Worm (Caenorhabditis elegans) whole organism, L3 larva: ENCODE measurements around the gene Y44A6D.3.

Experiments used
- R02D3.7 ChIP-seq: fragments of 150-350 bp; optimal IDR thresholded peaks from 2 replicates; lab custom pipeline; 2014; ENCODE audit warnings: missing biosample characterization, missing genetic modification characterization
- aly-2 ChIP-seq: fragments of 150-350 bp; optimal IDR thresholded peaks from 2 replicates; lab custom pipeline; 2014; ENCODE audit warnings: missing biosample characterization, missing genetic modification characterization
- ama-1 ChIP-seq: fragments of 150-350 bp; optimal IDR thresholded peaks from 2 replicates; lab custom pipeline; 2018
- ceh-28 ChIP-seq: fragments of 150-350 bp; optimal IDR thresholded peaks from 2 replicates; lab custom pipeline; 2014; ENCODE audit warnings: missing biosample characterization, missing genetic modification reagents, missing genetic modification characterization
- fkh-2 ChIP-seq: fragments of 150-350 bp; optimal IDR thresholded peaks from 2 replicates; lab custom pipeline; 2014; ENCODE audit warnings: missing biosample characterization, missing genetic modification reagents, missing genetic modification characterization
- fos-1 ChIP-seq: fragments of 150-350 bp; optimal IDR thresholded peaks from 2 replicates; lab custom pipeline; 2014; ENCODE audit warnings: missing biosample characterization, missing genetic modification characterization
- nhr-23 ChIP-seq: fragments of 150-350 bp; optimal IDR thresholded peaks from 2 replicates; lab custom pipeline; 2014; ENCODE audit warnings: missing biosample characterization, missing genetic modification reagents, missing genetic modification characterization
- nhr-76 ChIP-seq: fragments of 150-350 bp; sonication (generic microtip); optimal IDR thresholded peaks from 5 replicates; lab custom pipeline; 2014; ENCODE audit warnings: missing biosample characterization, missing genetic modification characterization
- snpc-4 ChIP-seq: fragments of 150-350 bp; optimal IDR thresholded peaks from 2 replicates; lab custom pipeline; 2014; ENCODE audit warnings: missing biosample characterization, missing genetic modification characterization
- unc-62 ChIP-seq: fragments of 150-350 bp; sonication (generic microtip); optimal IDR thresholded peaks from 4 replicates; lab custom pipeline; 2014; ENCODE audit warnings: missing biosample characterization, missing genetic modification reagents, missing genetic modification characterization
- ztf-11 ChIP-seq: fragments of 150-350 bp; optimal IDR thresholded peaks from 2 replicates; lab custom pipeline; 2014; ENCODE audit warnings: missing biosample characterization, missing genetic modification characterization

- TF ChIP-seq aly-2 (no peak), R02D3.7 (tag; lab: Kevin White, UChicago) (no peak), ama-1 (lab: Kevin White, UChicago) (no peak), ceh-28 (tag; lab: Kevin White, UChicago) (no peak), nhr-76 (tag; lab: Kevin White, UChicago) (no peak), fos-1 (tag; lab: Kevin White, UChicago) (no peak), snpc-4 (no peak), ztf-11 (tag; lab: Kevin White, UChicago) (no peak), fkh-2 (tag; lab: Kevin White, UChicago) (no peak), unc-62 (no peak), nhr-23 (tag; lab: Kevin White, UChicago) (no peak)
These were observed 12.4 kb downstream of the Y44A6D.3 start for ce11 chrV:20779707-20780346.
